Fruit fly (Drosophila melanogaster) whole organism, embryonic: ENCODE data around the gene Rchy1.

ENCODE experiments used
- Atf3 ChIP-seq: fragments of 200-800 bp; sonication (Bioruptor generic); optimal IDR thresholded peaks from 3 replicates; lab custom pipeline; 2016; ENCODE audit warnings: missing biosample characterization, missing genetic modification characterization
- Bteb2 ChIP-seq: fragments of 200-800 bp; sonication (Bioruptor generic); optimal IDR thresholded peaks from 2 replicates; lab custom pipeline; 2016; ENCODE audit warnings: missing biosample characterization, missing genetic modification characterization
- CG11398 ChIP-seq: fragments of 200-800 bp; sonication (Bioruptor generic); optimal IDR thresholded peaks from 2 replicates; lab custom pipeline; 2016; ENCODE audit warnings: missing biosample characterization, missing genetic modification characterization
- CG11456 ChIP-seq: fragments of 200-800 bp; sonication (Bioruptor generic); IDR thresholded peaks from 3 replicates; pipeline ENCODE4 v1.3.6; 2022; ENCODE audit warnings: missing biosample characterization, missing genetic modification characterization
- CG11723 ChIP-seq: fragments of 200-800 bp; sonication (Bioruptor generic); optimal IDR thresholded peaks from 2 replicates; lab custom pipeline; 2017; ENCODE audit warnings: missing biosample characterization, mild to moderate bottlenecking, missing genetic modification characterization
- CG12104 ChIP-seq: fragments of 200-800 bp; sonication (Bioruptor generic); optimal IDR thresholded peaks from 3 replicates; lab custom pipeline; 2016; ENCODE audit warnings: missing biosample characterization, missing genetic modification characterization
- CG12299 ChIP-seq: fragments of 200-800 bp; sonication (Bioruptor generic); optimal IDR thresholded peaks from 2 replicates; lab custom pipeline; 2018; ENCODE audit warnings: missing biosample characterization, mild to moderate bottlenecking, missing genetic modification characterization
- CG1233 ChIP-seq: fragments of 200-800 bp; sonication (Bioruptor generic); optimal IDR thresholded peaks from 4 replicates; lab custom pipeline; 2018; ENCODE audit warnings: missing biosample characterization, mild to moderate bottlenecking, missing genetic modification characterization
- CG12744 ChIP-seq: fragments of 200-800 bp; sonication (Bioruptor generic); optimal IDR thresholded peaks from 2 replicates; lab custom pipeline; 2016; ENCODE audit warnings: missing biosample characterization, missing genetic modification characterization
- CG13123 ChIP-seq: fragments of 200-800 bp; sonication (Bioruptor generic); optimal IDR thresholded peaks from 2 replicates; lab custom pipeline; 2016; ENCODE audit warnings: missing biosample characterization, missing genetic modification characterization
- CG13624 ChIP-seq: fragments of 200-800 bp; sonication (Bioruptor generic); optimal IDR thresholded peaks from 2 replicates; lab custom pipeline; 2016; ENCODE audit warnings: missing biosample characterization, missing genetic modification characterization
- CG14014 ChIP-seq: fragments of 200-800 bp; sonication (Bioruptor generic); IDR thresholded peaks from 2 replicates; pipeline ENCODE4 v1.3.6; 2022; ENCODE audit warnings: missing biosample characterization, missing genetic modification characterization
- CG15696 ChIP-seq: fragments of 200-800 bp; sonication (Bioruptor generic); optimal IDR thresholded peaks from 2 replicates; lab custom pipeline; 2019; ENCODE audit warnings: missing biosample characterization, mild to moderate bottlenecking, missing genetic modification characterization, moderate library complexity
- CG1647 ChIP-seq: fragments of 200-800 bp; sonication (Bioruptor generic); optimal IDR thresholded peaks from 3 replicates; lab custom pipeline; 2016; ENCODE audit warnings: missing biosample characterization, missing genetic modification characterization
- CG18262 ChIP-seq: fragments of 200-800 bp; optimal IDR thresholded peaks from 3 replicates; lab custom pipeline; 2019; ENCODE audit warnings: missing biosample characterization, mild to moderate bottlenecking, missing genetic modification characterization, moderate library complexity
- CG18476 ChIP-seq: fragments of 200-800 bp; sonication (Bioruptor generic); optimal IDR thresholded peaks from 2 replicates; lab custom pipeline; 2016; ENCODE audit warnings: missing biosample characterization, mild to moderate bottlenecking, missing genetic modification characterization
- CG2116 ChIP-seq: fragments of 200-800 bp; sonication (Bioruptor generic); optimal IDR thresholded peaks from 3 replicates; lab custom pipeline; 2018; ENCODE audit warnings: missing biosample characterization, mild to moderate bottlenecking, missing genetic modification characterization
- CG2889 ChIP-seq: fragments of 200-800 bp; sonication (Bioruptor generic); IDR thresholded peaks from 3 replicates; pipeline ENCODE4 v1.3.6; 2022; ENCODE audit warnings: missing biosample characterization, missing genetic modification characterization
- CG4404 ChIP-seq: fragments of 200-800 bp; sonication (Bioruptor generic); IDR thresholded peaks from 2 replicates; pipeline ENCODE4 v1.3.6; 2022; ENCODE audit warnings: missing biosample characterization, missing genetic modification characterization
- CG5953 ChIP-seq: fragments of 200-800 bp; sonication (Bioruptor generic); IDR thresholded peaks from 2 replicates; pipeline ENCODE4 v1.3.6; 2022; ENCODE audit warnings: missing biosample characterization, missing genetic modification characterization
- CG6791 ChIP-seq: fragments of 200-800 bp; sonication (Bioruptor generic); IDR thresholded peaks from 3 replicates; pipeline ENCODE4 v1.3.6; 2022; ENCODE audit warnings: missing biosample characterization, missing genetic modification characterization; ENCODE audit not compliant: partially characterized antibody
- CG7556 ChIP-seq: fragments of 200-800 bp; sonication (Bioruptor generic); optimal IDR thresholded peaks from 2 replicates; lab custom pipeline; 2017; ENCODE audit warnings: missing biosample characterization, mild to moderate bottlenecking, missing genetic modification characterization
- CG8388 ChIP-seq: fragments of 200-800 bp; sonication (Bioruptor generic); optimal IDR thresholded peaks from 2 replicates; lab custom pipeline; 2019; ENCODE audit warnings: missing biosample characterization, mild to moderate bottlenecking, missing genetic modification characterization, moderate library complexity
- CG8924 ChIP-seq: fragments of 200-800 bp; optimal IDR thresholded peaks from 3 replicates; lab custom pipeline; 2019; ENCODE audit warnings: missing biosample characterization, mild to moderate bottlenecking, missing genetic modification characterization, moderate library complexity
- CG9876 ChIP-seq: fragments of 200-800 bp; sonication (Bioruptor generic); optimal IDR thresholded peaks from 2 replicates; lab custom pipeline; 2016; ENCODE audit warnings: missing biosample characterization, missing genetic modification characterization
- Camta ChIP-seq: fragments of 200-800 bp; sonication (Bioruptor generic); optimal IDR thresholded peaks from 2 replicates; lab custom pipeline; 2016; ENCODE audit warnings: missing biosample characterization, missing genetic modification characterization
- CrebB ChIP-seq: fragments of 200-800 bp; sonication (Bioruptor generic); optimal IDR thresholded peaks from 3 replicates; lab custom pipeline; 2018; ENCODE audit warnings: missing biosample characterization, mild to moderate bottlenecking, missing genetic modification characterization
- D19A ChIP-seq: fragments of 200-800 bp; optimal IDR thresholded peaks from 3 replicates; lab custom pipeline; 2019; ENCODE audit warnings: missing biosample characterization, mild to moderate bottlenecking, missing genetic modification characterization, moderate library complexity
- Deaf1 ChIP-seq: fragments of 200-800 bp; optimal IDR thresholded peaks from 3 replicates; lab custom pipeline; 2019; ENCODE audit warnings: missing biosample characterization, mild to moderate bottlenecking, missing genetic modification characterization, moderate library complexity
- Dp ChIP-seq: fragments of 200-800 bp; sonication (Bioruptor generic); optimal IDR thresholded peaks from 2 replicates; lab custom pipeline; 2018; ENCODE audit warnings: missing biosample characterization, mild to moderate bottlenecking, missing genetic modification characterization, moderate library complexity
- Fer1 ChIP-seq: fragments of 200-800 bp; sonication (Bioruptor generic); optimal IDR thresholded peaks from 2 replicates; lab custom pipeline; 2017; ENCODE audit warnings: missing biosample characterization, mild to moderate bottlenecking, missing genetic modification characterization
- Kr ChIP-seq: fragments of 200-800 bp; sonication (Bioruptor generic); optimal IDR thresholded peaks from 2 replicates; lab custom pipeline; 2017; ENCODE audit warnings: missing biosample characterization, mild to moderate bottlenecking, missing genetic modification characterization
- Max ChIP-seq: fragments of 200-800 bp; sonication (Bioruptor generic); optimal IDR thresholded peaks from 2 replicates; lab custom pipeline; 2016; ENCODE audit warnings: missing biosample characterization, mild to moderate bottlenecking, missing genetic modification characterization
- NC2α ChIP-seq: fragments of 200-800 bp; sonication (Bioruptor generic); optimal IDR thresholded peaks from 2 replicates; lab custom pipeline; 2016; ENCODE audit warnings: missing biosample characterization, missing genetic modification characterization
- Nf-YB ChIP-seq: fragments of 200-800 bp; sonication (Bioruptor generic); optimal IDR thresholded peaks from 3 replicates; lab custom pipeline; 2019; ENCODE audit warnings: missing biosample characterization, mild to moderate bottlenecking, missing genetic modification characterization, moderate library complexity
- Oaz ChIP-seq: fragments of 200-800 bp; sonication (Bioruptor generic); IDR thresholded peaks from 2 replicates; pipeline ENCODE4 v1.3.6; 2022; ENCODE audit warnings: missing biosample characterization, missing genetic modification characterization
- Ptx1 ChIP-seq: fragments of 200-800 bp; sonication (Bioruptor generic); IDR thresholded peaks from 2 replicates; pipeline ENCODE4 v1.3.6; 2022; ENCODE audit warnings: missing biosample characterization, missing genetic modification characterization
- Trl ChIP-seq, 3 experiments: fragments of >200 bp in 2 of 3; fragments of 200-800 bp in 1 of 3; sonication (Bioruptor generic) in 1 of 3; optimal IDR thresholded peaks; 2 replicates in 1 of 3; 3 replicates in 2 of 3; lab custom pipeline; 2016 to 2017; ENCODE audit warnings: missing biosample characterization in 1 of 3, missing genetic modification characterization in 1 of 3
- Xbp1 ChIP-seq: fragments of 200-800 bp; sonication (Bioruptor generic); optimal IDR thresholded peaks from 3 replicates; lab custom pipeline; 2016; ENCODE audit warnings: missing biosample characterization, mild to moderate bottlenecking, missing genetic modification characterization
- az2 ChIP-seq: fragments of 200-800 bp; sonication (Bioruptor generic); optimal IDR thresholded peaks from 3 replicates; lab custom pipeline; 2016; ENCODE audit warnings: missing biosample characterization, missing genetic modification characterization
- bcd ChIP-seq: fragments of 200-800 bp; sonication (Bioruptor generic); optimal IDR thresholded peaks from 2 replicates; lab custom pipeline; 2017; ENCODE audit warnings: missing biosample characterization, mild to moderate bottlenecking, missing genetic modification characterization
- br ChIP-seq: fragments of >200 bp; optimal IDR thresholded peaks from 2 replicates; lab custom pipeline; 2017
- chif ChIP-seq, 2 experiments: fragments of 200-800 bp; sonication (Bioruptor generic); optimal IDR thresholded peaks; 3 replicates each; lab custom pipeline; 2016; ENCODE audit warnings: missing biosample characterization in 2 of 2, missing genetic modification characterization in 2 of 2
- disco-r ChIP-seq: fragments of 200-800 bp; sonication (Bioruptor generic); optimal IDR thresholded peaks from 2 replicates; lab custom pipeline; 2016; ENCODE audit warnings: missing biosample characterization, missing genetic modification characterization
- eyg ChIP-seq: fragments of 200-800 bp; sonication (Bioruptor generic); optimal IDR thresholded peaks from 3 replicates; lab custom pipeline; 2016; ENCODE audit warnings: missing biosample characterization, missing genetic modification characterization
- fd64A ChIP-seq: fragments of 200-800 bp; sonication (Bioruptor generic); optimal IDR thresholded peaks from 3 replicates; lab custom pipeline; 2018; ENCODE audit warnings: missing biosample characterization, mild to moderate bottlenecking, missing genetic modification characterization
- lov ChIP-seq, 2 experiments: fragments of 200-800 bp in 1 of 2; fragments of >200 bp in 1 of 2; sonication (Bioruptor generic) in 1 of 2; IDR thresholded peaks in 1 of 2; optimal IDR thresholded peaks in 1 of 2; 2 replicates in 1 of 2; 3 replicates in 1 of 2; pipeline versions ENCODE4 v1.3.6 to Lab custom; 2017 to 2022; ENCODE audit warnings: missing biosample characterization in 1 of 2, missing genetic modification characterization in 1 of 2
- onecut ChIP-seq: fragments of 200-800 bp; sonication (Bioruptor generic); IDR thresholded peaks from 2 replicates; pipeline ENCODE4 v1.3.6; 2022; ENCODE audit warnings: missing biosample characterization, missing genetic modification characterization
- salm ChIP-seq: fragments of 200-800 bp; sonication (Bioruptor generic); optimal IDR thresholded peaks from 2 replicates; lab custom pipeline; 2018; ENCODE audit warnings: missing biosample characterization, mild to moderate bottlenecking, missing genetic modification characterization
- tx ChIP-seq: fragments of 200-800 bp; sonication (Bioruptor generic); optimal IDR thresholded peaks from 2 replicates; lab custom pipeline; 2016; ENCODE audit warnings: missing biosample characterization, missing genetic modification characterization
- wor ChIP-seq: fragments of 200-800 bp; sonication (Bioruptor generic); IDR thresholded peaks from 2 replicates; pipeline ENCODE4 v1.3.6; 2022; ENCODE audit warnings: missing biosample characterization, missing genetic modification characterization
- zfh2 ChIP-seq: fragments of 200-800 bp; sonication (Bioruptor generic); optimal IDR thresholded peaks from 2 replicates; lab custom pipeline; 2016; ENCODE audit warnings: missing biosample characterization, missing genetic modification characterization

Gene Rchy1

dm6 chr2L:6481310-6481738 lies 15.9 kb upstream of the Rchy1 start (continued):
- TF ChIP-seq bcd (no peak), salm (peak; percentile 28), Ptx1 (GFP tag; lab: Robert Waterston, UW) (no peak), CG13123 (GFP tag; lab: Kevin White, UChicago) (no peak), CG18476 (no peak), az2 (GFP tag; lab: Kevin White, UChicago) (no peak), Trl (optimal IDR thresholded peaks at IDR 0.05; lab: Kevin White, UChicago) (peak in 1 of 2 experiments; percentile 39), Trl (GFP tag; optimal IDR thresholded peaks at IDR 0.05; lab: Kevin White, UChicago) (no peak), br (no peak), CG12104 (no peak), CG4404 (no peak), zfh2 (GFP tag; lab: Kevin White, UChicago) (no peak), disco-r (GFP tag; lab: Kevin White, UChicago) (no peak), lov (optimal IDR thresholded peaks at IDR 0.05; lab: Kevin White, UChicago) (no peak), lov (GFP tag; IDR thresholded peaks at IDR 0.05; lab: Robert Waterston, UW) (0 out of 3 replicates have a peak, but pooled peaks have one; percentile 39), wor (no peak), Deaf1 (tag; lab: Kevin White, UChicago) (peak; percentile 79), CG1233 (GFP tag; lab: Kevin White, UChicago) (no peak), Bteb2 (GFP tag; lab: Kevin White, UChicago) (no peak), D19A (tag; lab: Kevin White, UChicago) (no peak), Camta (GFP tag; lab: Kevin White, UChicago) (no peak), CG8388 (GFP tag; lab: Kevin White, UChicago) (no peak), CG11723 (GFP tag; lab: Kevin White, UChicago) (no peak), CG15696 (no peak), fd64A (GFP tag; lab: Kevin White, UChicago) (peak; percentile 46), CG1647 (GFP tag; lab: Kevin White, UChicago) (peak; percentile 7), CG12299 (tag; lab: Kevin White, UChicago) (no peak), CG11456 (GFP tag; lab: Robert Waterston, UW) (no peak), CG13624 (GFP tag; lab: Kevin White, UChicago) (peak; percentile 84), chif (GFP tag; optimal IDR thresholded peaks at IDR 0.05; lab: Kevin White, UChicago) (no peak), Oaz (GFP tag; lab: Robert Waterston, UW) (no peak), CG8924 (tag; lab: Kevin White, UChicago) (peak; percentile 24), NC2α (GFP tag; lab: Kevin White, UChicago) (no peak), Fer1 (GFP tag; lab: Kevin White, UChicago) (peak; percentile 40), CG2889 (GFP tag; lab: Robert Waterston, UW) (no peak), CG11398 (GFP tag; lab: Kevin White, UChicago) (no peak), Max (GFP tag; lab: Kevin White, UChicago) (no peak), Kr (no peak), CG2116 (GFP tag; lab: Kevin White, UChicago) (peak; percentile 69), tx (GFP tag; lab: Kevin White, UChicago) (no peak), Nf-YB (no peak), CG5953 (no peak), Xbp1 (GFP tag; lab: Kevin White, UChicago) (no peak), eyg (GFP tag; lab: Kevin White, UChicago) (no peak), CG9876 (GFP tag; lab: Kevin White, UChicago) (no peak), CrebB (tag; lab: Kevin White, UChicago) (no peak), CG6791 (peak; percentile 50; the same call in 2 of the 3 replicates), Dp (GFP tag; lab: Kevin White, UChicago) (peak; percentile 82), CG12744 (no peak), CG18262 (tag; lab: Kevin White, UChicago) (no peak), onecut (GFP tag; lab: Robert Waterston, UW) (no peak), CG7556 (GFP tag; lab: Kevin White, UChicago) (no peak), CG14014 (GFP tag; lab: Robert Waterston, UW) (no peak; the same call in 1 of the 2 replicates), Atf3 (GFP tag; lab: Kevin White, UChicago) (no peak)
